Worm (Caenorhabditis elegans) whole organism, young adult: Measurements from ENCODE around the gene npr-41.

Source experiments
- C06A6.2 ChIP-seq: fragments of 200-800 bp; sonication (Bioruptor generic); conservative IDR thresholded peaks from 2 replicates; pipeline ENCODE4 v1.3.6; 2022; ENCODE audit warnings: missing genetic modification characterization, missing compliant biosample characterization
- F23B12.7 ChIP-seq: sonication (generic microtip); optimal IDR thresholded peaks from 2 replicates; lab custom pipeline; 2017; ENCODE audit warnings: missing genetic modification characterization, mild to moderate bottlenecking, missing compliant biosample characterization, antibody characterized with exemption, moderate library complexity; ENCODE audit not compliant: insufficient read depth
- F33H1.4 ChIP-seq: fragments of 200-800 bp; sonication (Bioruptor generic); IDR thresholded peaks from 2 replicates; pipeline ENCODE4 v1.3.6; 2022; ENCODE audit warnings: missing genetic modification reagents, missing genetic modification characterization, missing compliant biosample characterization
- F37B4.10 ChIP-seq: fragments of 200-800 bp; sonication (Bioruptor generic); IDR thresholded peaks from 2 replicates; pipeline ENCODE4 v1.3.6; 2022; ENCODE audit warnings: missing genetic modification characterization, missing compliant biosample characterization
- ZK185.1 ChIP-seq: sonication (generic microtip); optimal IDR thresholded peaks from 2 replicates; lab custom pipeline; 2016; ENCODE audit warnings: mild to moderate bottlenecking, missing genetic modification characterization, missing compliant biosample characterization; ENCODE audit not compliant: poor library complexity, severe bottlenecking
- aptf-2 ChIP-seq: fragments of 200-800 bp; sonication (Bioruptor generic); conservative IDR thresholded peaks from 2 replicates; pipeline ENCODE4 v1.3.6; 2022; ENCODE audit warnings: missing genetic modification reagents, missing genetic modification characterization, missing compliant biosample characterization
- aptf-3 ChIP-seq: fragments of 200-800 bp; sonication (Bioruptor generic); IDR thresholded peaks from 2 replicates; pipeline ENCODE4 v1.3.6; 2022; ENCODE audit warnings: missing genetic modification characterization, missing compliant biosample characterization
- atf-7 ChIP-seq: sonication (generic microtip); optimal IDR thresholded peaks from 2 replicates; lab custom pipeline; 2017; ENCODE audit warnings: mild to moderate bottlenecking, missing genetic modification characterization, missing compliant biosample characterization
- attf-3 ChIP-seq: fragments of 200-800 bp; sonication (Bioruptor generic); conservative IDR thresholded peaks from 2 replicates; pipeline ENCODE4 v1.3.6; 2022; ENCODE audit warnings: missing genetic modification reagents, missing genetic modification characterization, missing compliant biosample characterization
- bed-2 ChIP-seq: fragments of 200-800 bp; sonication (Bioruptor generic); IDR thresholded peaks from 2 replicates; pipeline ENCODE4 v1.3.6; 2022; ENCODE audit warnings: missing genetic modification reagents, missing genetic modification characterization, missing compliant biosample characterization
- ccch-3 ChIP-seq: fragments of 200-800 bp; sonication (Bioruptor generic); optimal IDR thresholded peaks from 2 replicates; lab custom pipeline; 2018; ENCODE audit warnings: mild to moderate bottlenecking, missing genetic modification characterization, missing compliant biosample characterization
- cebp-1 ChIP-seq, 2 experiments: fragments of 200-800 bp in 1 of 2; sonication (Bioruptor generic) in 1 of 2; sonication (generic microtip) in 1 of 2; IDR thresholded peaks in 1 of 2; optimal IDR thresholded peaks in 1 of 2; 2 replicates each; pipeline versions ENCODE4 v1.3.6 to Lab custom; 2017 to 2022; ENCODE audit warnings: missing compliant biosample characterization in 2 of 2, missing genetic modification characterization in 2 of 2, mild to moderate bottlenecking in 1 of 2, missing genetic modification reagents in 1 of 2, moderate library complexity in 1 of 2
- ceh-40 ChIP-seq: fragments of 200-800 bp; sonication (Bioruptor generic); IDR thresholded peaks from 2 replicates; pipeline ENCODE4 v1.3.6; 2022; ENCODE audit warnings: missing genetic modification characterization, missing compliant biosample characterization
- chd-7 ChIP-seq: sonication (generic microtip); optimal IDR thresholded peaks from 2 replicates; lab custom pipeline; 2016; ENCODE audit warnings: mild to moderate bottlenecking, missing genetic modification characterization, moderate library complexity, missing compliant biosample characterization
- dox-1 ChIP-seq: fragments of 200-800 bp; sonication (Bioruptor generic); IDR thresholded peaks from 2 replicates; pipeline ENCODE4 v1.3.6; 2022; ENCODE audit warnings: missing genetic modification reagents, missing genetic modification characterization, missing compliant biosample characterization
- ekl-4 ChIP-seq: fragments of 200-800 bp; sonication (Bioruptor generic); IDR thresholded peaks from 2 replicates; pipeline ENCODE4 v1.3.6; 2022; ENCODE audit warnings: missing genetic modification reagents, missing genetic modification characterization, missing compliant biosample characterization
- ets-4 ChIP-seq: fragments of 200-800 bp; sonication (Bioruptor generic); optimal IDR thresholded peaks from 2 replicates; lab custom pipeline; 2018; ENCODE audit warnings: mild to moderate bottlenecking, missing genetic modification characterization, missing compliant biosample characterization
- hrde-1 ChIP-seq: sonication (generic microtip); optimal IDR thresholded peaks from 2 replicates; lab custom pipeline; 2016; ENCODE audit warnings: missing genetic modification characterization, mild to moderate bottlenecking, missing compliant biosample characterization, moderate library complexity, missing genotype, missing genetic modification reagents, borderline replicate concordance
- lin-40 ChIP-seq: sonication (generic microtip); optimal IDR thresholded peaks from 2 replicates; lab custom pipeline; 2016; ENCODE audit warnings: missing genetic modification characterization, mild to moderate bottlenecking, missing compliant biosample characterization, missing genotype, missing genetic modification reagents
- lir-1 ChIP-seq: fragments of 200-800 bp; sonication (Bioruptor generic); conservative IDR thresholded peaks from 2 replicates; pipeline ENCODE4 v1.3.6; 2022; ENCODE audit warnings: missing genetic modification reagents, missing genetic modification characterization, missing compliant biosample characterization
- lsl-1 ChIP-seq: fragments of 200-800 bp; sonication (Bioruptor generic); optimal IDR thresholded peaks from 2 replicates; lab custom pipeline; 2018; ENCODE audit warnings: mild to moderate bottlenecking, missing genetic modification characterization, moderate library complexity, missing compliant biosample characterization
- lsy-27 ChIP-seq: sonication (generic microtip); optimal IDR thresholded peaks from 2 replicates; lab custom pipeline; 2017; ENCODE audit warnings: missing genetic modification characterization, mild to moderate bottlenecking, missing compliant biosample characterization, antibody characterized with exemption, missing genotype, borderline replicate concordance; ENCODE audit not compliant: insufficient read depth
- madf-6 ChIP-seq: fragments of 200-800 bp; sonication (Bioruptor generic); IDR thresholded peaks from 2 replicates; pipeline ENCODE4 v1.3.6; 2022; ENCODE audit warnings: missing genetic modification reagents, missing genetic modification characterization, missing compliant biosample characterization
- mcd-1 ChIP-seq: fragments of 200-800 bp; sonication (Bioruptor generic); IDR thresholded peaks from 2 replicates; pipeline ENCODE4 v1.3.6; 2022; ENCODE audit warnings: missing genetic modification reagents, missing genetic modification characterization, missing compliant biosample characterization
- nfya-1 ChIP-seq: sonication (generic microtip); optimal IDR thresholded peaks from 2 replicates; lab custom pipeline; 2017; ENCODE audit warnings: antibody characterized with exemption, missing compliant biosample characterization, missing genetic modification characterization, borderline replicate concordance; ENCODE audit not compliant: insufficient read depth
- nhr-27 ChIP-seq: fragments of 200-800 bp; sonication (Bioruptor generic); optimal IDR thresholded peaks from 2 replicates; lab custom pipeline; 2018; ENCODE audit warnings: mild to moderate bottlenecking, missing genetic modification characterization, moderate library complexity, missing compliant biosample characterization
- nhr-80 ChIP-seq: sonication (generic microtip); optimal IDR thresholded peaks from 2 replicates; lab custom pipeline; 2016; ENCODE audit warnings: missing genetic modification characterization, missing compliant biosample characterization
- nhr-90 ChIP-seq: sonication (generic microtip); optimal IDR thresholded peaks from 2 replicates; lab custom pipeline; 2016; ENCODE audit warnings: missing genotype, mild to moderate bottlenecking, missing genetic modification characterization, missing compliant biosample characterization
- pbrm-1 ChIP-seq: fragments of 200-800 bp; sonication (Bioruptor generic); IDR thresholded peaks from 2 replicates; pipeline ENCODE4 v1.3.6; 2022; ENCODE audit warnings: missing genetic modification reagents, missing genetic modification characterization, missing compliant biosample characterization
- rcor-1 ChIP-seq: fragments of 200-800 bp; sonication (Bioruptor generic); IDR thresholded peaks from 2 replicates; pipeline ENCODE4 v1.3.6; 2022; ENCODE audit warnings: missing genetic modification reagents, missing genetic modification characterization, missing compliant biosample characterization
- repo-1 ChIP-seq: sonication (generic microtip); optimal IDR thresholded peaks from 2 replicates; lab custom pipeline; 2017; ENCODE audit warnings: mild to moderate bottlenecking, missing genetic modification characterization, missing compliant biosample characterization
- rpc-1 ChIP-seq, 2 experiments: fragments of 150-350 bp in 1 of 2; sonication (generic microtip) in 1 of 2; optimal IDR thresholded peaks; 2 replicates each; lab custom pipeline; 2014 to 2018; ENCODE audit warnings: missing biosample characterization in 1 of 2, missing genetic modification characterization in 1 of 2, missing genetic modification reagents in 1 of 2, missing genotype in 1 of 2
- snpc-1.3 ChIP-seq: sonication (generic microtip); optimal IDR thresholded peaks from 2 replicates; lab custom pipeline; 2017; ENCODE audit warnings: missing genetic modification characterization, mild to moderate bottlenecking, missing compliant biosample characterization, antibody characterized with exemption, moderate library complexity, missing genotype, missing genetic modification reagents; ENCODE audit not compliant: insufficient read depth
- snpc-3.4 ChIP-seq: sonication (generic microtip); optimal IDR thresholded peaks from 2 replicates; lab custom pipeline; 2017; ENCODE audit warnings: missing genetic modification characterization, mild to moderate bottlenecking, missing compliant biosample characterization, antibody characterized with exemption, moderate library complexity, missing genotype, missing genetic modification reagents
- somi-1 ChIP-seq: fragments of 200-800 bp; sonication (Bioruptor generic); optimal IDR thresholded peaks from 2 replicates; lab custom pipeline; 2018; ENCODE audit warnings: mild to moderate bottlenecking, missing genetic modification characterization, missing compliant biosample characterization
- unc-62 ChIP-seq: fragments of 150-350 bp; optimal IDR thresholded peaks from 2 replicates; lab custom pipeline; 2014; ENCODE audit warnings: missing biosample characterization, missing genetic modification reagents, missing genetic modification characterization
- zim-3 ChIP-seq: sonication (generic microtip); optimal IDR thresholded peaks from 2 replicates; lab custom pipeline; 2017; ENCODE audit warnings: mild to moderate bottlenecking, missing genetic modification characterization, moderate library complexity, missing compliant biosample characterization
- ztf-18 ChIP-seq: sonication (generic microtip); optimal IDR thresholded peaks from 2 replicates; lab custom pipeline; 2016; ENCODE audit warnings: missing genotype, mild to moderate bottlenecking, missing genetic modification characterization, missing compliant biosample characterization
- ztf-22 ChIP-seq: fragments of 200-800 bp; sonication (Bioruptor generic); optimal IDR thresholded peaks from 2 replicates; lab custom pipeline; 2018; ENCODE audit warnings: mild to moderate bottlenecking, missing genetic modification characterization, moderate library complexity, missing compliant biosample characterization
- ztf-26 ChIP-seq: sonication (generic microtip); optimal IDR thresholded peaks from 2 replicates; lab custom pipeline; 2017; ENCODE audit warnings: missing genetic modification characterization, missing compliant biosample characterization
- ztf-6 ChIP-seq: fragments of 200-800 bp; sonication (Bioruptor generic); IDR thresholded peaks from 2 replicates; pipeline ENCODE4 v1.3.6; 2022; ENCODE audit warnings: missing genetic modification reagents, missing genetic modification characterization, missing compliant biosample characterization

npr-41 gene

ce11 chrII:11467541-11467940 lies 42.9 kb upstream of the npr-41 start, which contains the start of gene klp-17:
Gene klp-17 (minus strand): TSS chrII:11467641.
- TF ChIP-seq chd-7 (no peak), snpc-3.4 (tag; lab: Kevin White, UChicago) (no peak), C06A6.2 (no peak), F37B4.10 (GFP tag; lab: Robert Waterston, UW) (no peak), F33H1.4 (GFP tag; lab: Robert Waterston, UW) (no peak), snpc-1.3 (tag; lab: Kevin White, UChicago) (no peak)

- 0 out of 2 replicates have a peak, but pooled peaks have one; percentile 32 for TF ChIP-seq ekl-4 (GFP tag; lab: Robert Waterston, UW)
- 0 out of 2 replicates have a peak, but pooled peaks have one; percentile 30 for TF ChIP-seq pbrm-1 (GFP tag; lab: Robert Waterston, UW)
- TF ChIP-seq snpc-1.3 (tag; lab: Kevin White, UChicago), result no peak
- peak; percentile 25; the same call in 1 of the 2 replicates for TF ChIP-seq cebp-1 (GFP tag; IDR thresholded peaks at IDR 0.05; lab: Robert Waterston, UW)
- peak; percentile 59 for TF ChIP-seq cebp-1 (tag; optimal IDR thresholded peaks at IDR 0.05; lab: Kevin White, UChicago)
- peak; percentile 61 for TF ChIP-seq nhr-80 (tag; lab: Kevin White, UChicago)
- TF ChIP-seq ets-4, result no peak
- 0 out of 2 replicates have a peak, but pooled peaks have one; percentile 16 for TF ChIP-seq madf-6 (GFP tag; lab: Robert Waterston, UW)
- peak; percentile 5 for TF ChIP-seq ztf-18
- peak; percentile 32 for TF ChIP-seq atf-7 (tag; lab: Kevin White, UChicago)
- TF ChIP-seq, all 124 proteins: peak for 7
Observed at ce11 chrII:11469574-11470108, 40.8 kb upstream of the npr-41 start, which contains the start of gene cisd-1. Gene cisd-1 (minus strand): TSS chrII:11469624.

- TF ChIP-seq rcor-1, result no peak
- TF ChIP-seq aptf-2 (GFP tag; lab: Robert Waterston, UW), result no peak
- TF ChIP-seq attf-3 (GFP tag; lab: Robert Waterston, UW), result no peak
- no peak for TF ChIP-seq lir-1 (GFP tag; lab: Robert Waterston, UW)
- no peak for TF ChIP-seq ccch-3 (GFP tag; lab: Kevin White, UChicago)
- TF ChIP-seq madf-6 (GFP tag; lab: Robert Waterston, UW), result no peak
- no peak for TF ChIP-seq bed-2 (GFP tag; lab: Robert Waterston, UW)
- no peak for TF ChIP-seq ceh-40
- TF ChIP-seq zim-3 (tag; lab: Kevin White, UChicago), result no peak
- no peak for TF ChIP-seq F23B12.7 (tag; lab: Kevin White, UChicago)
- TF ChIP-seq rpc-1 (optimal IDR thresholded peaks at IDR 0.05; lab: Kevin White, UChicago), result no peak
- TF ChIP-seq rpc-1 (tag; optimal IDR thresholded peaks at IDR 0.05; lab: Kevin White, UChicago), result no peak
- TF ChIP-seq nhr-27 (tag; lab: Kevin White, UChicago), result no peak
- no peak for TF ChIP-seq repo-1 (tag; lab: Kevin White, UChicago)
- no peak for TF ChIP-seq aptf-3 (GFP tag; lab: Robert Waterston, UW)
- no peak for TF ChIP-seq mcd-1 (GFP tag; lab: Robert Waterston, UW)
- TF ChIP-seq unc-62 (GFP tag; lab: Kevin White, UChicago), result no peak
- no peak for TF ChIP-seq lsy-27 (tag; lab: Kevin White, UChicago)
- TF ChIP-seq ZK185.1 (tag; lab: Kevin White, UChicago), result no peak
Observed at ce11 chrII:11471916-11472315, 38.6 kb upstream of the npr-41 start, which contains the start of gene mfn-1. Gene mfn-1 (minus strand): TSS chrII:11472016.

- peak; percentile 58; the same call in 1 of the 2 replicates for TF ChIP-seq cebp-1 (GFP tag; IDR thresholded peaks at IDR 0.05; lab: Robert Waterston, UW)
- peak; percentile 80 for TF ChIP-seq cebp-1 (tag; optimal IDR thresholded peaks at IDR 0.05; lab: Kevin White, UChicago)
- no peak for TF ChIP-seq ztf-6 (GFP tag; lab: Robert Waterston, UW)
- no peak for TF ChIP-seq hrde-1 (tag; lab: Kevin White, UChicago)
- TF ChIP-seq pbrm-1 (GFP tag; lab: Robert Waterston, UW), result no peak
- TF ChIP-seq dox-1, result 0 out of 2 replicates have a peak, but pooled peaks have one; percentile 40
- no peak for TF ChIP-seq nhr-90
- peak; percentile 31 for TF ChIP-seq ztf-26 (tag; lab: Kevin White, UChicago)
- no peak for TF ChIP-seq nfya-1 (tag; lab: Kevin White, UChicago)
- peak; percentile 21 for TF ChIP-seq lin-40 (tag; lab: Kevin White, UChicago)
- peak; percentile 19 for TF ChIP-seq somi-1 (GFP tag; lab: Kevin White, UChicago)
- no peak for TF ChIP-seq ztf-22 (GFP tag; lab: Kevin White, UChicago)
- TF ChIP-seq lsl-1 (GFP tag; lab: Kevin White, UChicago), result no peak
Observed at ce11 chrII:11472542-11472941, 37.9 kb upstream of the npr-41 start.
